Worm (Caenorhabditis elegans) whole organism, L2 larva: ENCODE measurements around the gene Y54G2A.32.

Experiments
- R02D3.7 ChIP-seq: fragments of 150-350 bp; optimal IDR thresholded peaks from 2 replicates; lab custom pipeline; 2014; ENCODE audit warnings: missing biosample characterization, missing genetic modification characterization
- ZK546.5 ChIP-seq: sonication (generic microtip); optimal IDR thresholded peaks from 2 replicates; lab custom pipeline; 2017; ENCODE audit warnings: missing biosample characterization, missing genetic modification characterization
- aly-2 ChIP-seq: fragments of 150-350 bp; optimal IDR thresholded peaks from 2 replicates; lab custom pipeline; 2014; ENCODE audit warnings: missing biosample characterization, missing genetic modification characterization
- blmp-1 ChIP-seq: sonication (generic microtip); optimal IDR thresholded peaks from 2 replicates; lab custom pipeline; 2017; ENCODE audit warnings: missing genetic modification characterization, mild to moderate bottlenecking, missing compliant biosample characterization, antibody characterized with exemption, moderate library complexity; ENCODE audit not compliant: insufficient read depth
- fos-1 ChIP-seq: fragments of 150-350 bp; optimal IDR thresholded peaks from 2 replicates; lab custom pipeline; 2014; ENCODE audit warnings: missing biosample characterization, missing genetic modification characterization
- lin-13 ChIP-seq: fragments of 150-350 bp; optimal IDR thresholded peaks from 2 replicates; lab custom pipeline; 2014; ENCODE audit warnings: missing biosample characterization, missing genetic modification reagents, missing genetic modification characterization
- lin-39 ChIP-seq: fragments of 150-350 bp; optimal IDR thresholded peaks from 2 replicates; lab custom pipeline; 2014; ENCODE audit warnings: missing biosample characterization, missing genetic modification reagents, missing genetic modification characterization
- lsy-2 ChIP-seq, 2 experiments: fragments of 150-350 bp in 1 of 2; sonication (generic microtip) in 1 of 2; optimal IDR thresholded peaks; 2 replicates each; lab custom pipeline; 2014 to 2017; ENCODE audit warnings: missing biosample characterization in 2 of 2, missing genetic modification characterization in 2 of 2
- nhr-11 ChIP-seq: fragments of 150-350 bp; optimal IDR thresholded peaks from 2 replicates; lab custom pipeline; 2014; ENCODE audit warnings: missing biosample characterization, missing genetic modification characterization
- nhr-237 ChIP-seq: fragments of 150-350 bp; optimal IDR thresholded peaks from 2 replicates; lab custom pipeline; 2014; ENCODE audit warnings: missing biosample characterization, missing genetic modification characterization
- nhr-77 ChIP-seq: fragments of 150-350 bp; optimal IDR thresholded peaks from 2 replicates; lab custom pipeline; 2014; ENCODE audit warnings: missing biosample characterization, missing genetic modification characterization
- ztf-11 ChIP-seq: sonication (generic microtip); optimal IDR thresholded peaks from 2 replicates; lab custom pipeline; 2017; ENCODE audit warnings: missing biosample characterization, missing genetic modification characterization

- TF ChIP-seq ZK546.5 (tag; lab: Kevin White, UChicago) (no peak), nhr-237 (tag; lab: Kevin White, UChicago) (no peak), nhr-77 (tag; lab: Kevin White, UChicago) (no peak), lin-13 (GFP tag; lab: Kevin White, UChicago) (no peak), R02D3.7 (tag; lab: Kevin White, UChicago) (no peak), aly-2 (tag; lab: Kevin White, UChicago) (no peak), lsy-2 (tag; optimal IDR thresholded peaks at IDR 0.05; lab: Kevin White, UChicago) (no peak), fos-1 (tag; lab: Kevin White, UChicago) (no peak), ztf-11 (tag; lab: Kevin White, UChicago) (no peak), blmp-1 (tag; lab: Kevin White, UChicago) (no peak), lin-39 (tag; lab: Kevin White, UChicago) (no peak), nhr-11 (no peak)
These were observed 21.8 kb downstream of the Y54G2A.32 start for ce11 chrIV:2825460-2826103.
